Worm (Caenorhabditis elegans) whole organism, mixed stage, embryonic: ENCODE results near the gene aff-1.

Source experiments
- M03D4.4 ChIP-seq: sonication (generic microtip); optimal IDR thresholded peaks from 2 replicates; lab custom pipeline; 2017; ENCODE audit warnings: mild to moderate bottlenecking, missing genetic modification characterization, missing compliant biosample characterization
- bed-3 ChIP-seq: fragments of 200-800 bp; sonication (Bioruptor generic); optimal IDR thresholded peaks from 3 replicates; lab custom pipeline; 2018; ENCODE audit warnings: mild to moderate bottlenecking, missing genetic modification characterization, moderate library complexity, missing compliant biosample characterization
- blmp-1 ChIP-seq: fragments of 150-350 bp; optimal IDR thresholded peaks from 2 replicates; lab custom pipeline; 2014; ENCODE audit warnings: missing biosample characterization, missing genetic modification characterization
- ceh-43 ChIP-seq: fragments of 200-800 bp; sonication (Bioruptor generic); optimal IDR thresholded peaks from 2 replicates; lab custom pipeline; 2018; ENCODE audit warnings: mild to moderate bottlenecking, missing genetic modification characterization, moderate library complexity, missing compliant biosample characterization
- ceh-83 ChIP-seq: fragments of 200-800 bp; sonication (Bioruptor generic); optimal IDR thresholded peaks from 2 replicates; lab custom pipeline; 2018; ENCODE audit warnings: mild to moderate bottlenecking, missing genetic modification characterization, missing compliant biosample characterization
- ces-1 ChIP-seq: fragments of 150-350 bp; optimal IDR thresholded peaks from 2 replicates; lab custom pipeline; 2014; ENCODE audit warnings: missing biosample characterization, missing genetic modification reagents, missing genetic modification characterization
- cnd-1 ChIP-seq: fragments of 200-800 bp; sonication (Bioruptor generic); optimal IDR thresholded peaks from 2 replicates; lab custom pipeline; 2018; ENCODE audit warnings: mild to moderate bottlenecking, missing genetic modification characterization, missing compliant biosample characterization
- drap-1 ChIP-seq: fragments of 200-800 bp; sonication (Bioruptor generic); optimal IDR thresholded peaks from 3 replicates; lab custom pipeline; 2018; ENCODE audit warnings: mild to moderate bottlenecking, missing genetic modification characterization, missing compliant biosample characterization
- elt-1 ChIP-seq: sonication (generic microtip); optimal IDR thresholded peaks from 2 replicates; lab custom pipeline; 2017; ENCODE audit warnings: missing genetic modification characterization, mild to moderate bottlenecking, missing compliant biosample characterization, antibody characterized with exemption, moderate library complexity, borderline replicate concordance; ENCODE audit not compliant: insufficient read depth
- elt-3 ChIP-seq: fragments of 150-350 bp; optimal IDR thresholded peaks from 2 replicates; lab custom pipeline; 2014; ENCODE audit warnings: missing biosample characterization, missing genetic modification characterization
- flh-1 ChIP-seq: fragments of 200-800 bp; sonication (Bioruptor generic); optimal IDR thresholded peaks from 2 replicates; lab custom pipeline; 2018; ENCODE audit warnings: mild to moderate bottlenecking, missing genetic modification characterization, moderate library complexity, missing compliant biosample characterization
- ham-2 ChIP-seq: fragments of 200-800 bp; sonication (Bioruptor generic); optimal IDR thresholded peaks from 2 replicates; lab custom pipeline; 2018; ENCODE audit warnings: mild to moderate bottlenecking, missing genetic modification characterization, missing compliant biosample characterization
- hlh-1 ChIP-seq: fragments of 150-350 bp; optimal IDR thresholded peaks from 2 replicates; lab custom pipeline; 2014; ENCODE audit warnings: missing biosample characterization, missing genetic modification reagents, missing genetic modification characterization
- lin-13 ChIP-seq: fragments of 150-350 bp; optimal IDR thresholded peaks from 2 replicates; lab custom pipeline; 2014; ENCODE audit warnings: missing biosample characterization, missing genetic modification characterization
- lin-32 ChIP-seq: fragments of 200-800 bp; sonication (Bioruptor generic); optimal IDR thresholded peaks from 2 replicates; lab custom pipeline; 2018; ENCODE audit warnings: mild to moderate bottlenecking, missing genetic modification characterization, missing compliant biosample characterization
- mab-5 ChIP-seq: fragments of 150-350 bp; optimal IDR thresholded peaks from 2 replicates; lab custom pipeline; 2014; ENCODE audit warnings: missing biosample characterization, missing genetic modification characterization
- mep-1 ChIP-seq: fragments of 150-350 bp; optimal IDR thresholded peaks from 2 replicates; lab custom pipeline; 2017; ENCODE audit warnings: missing biosample characterization, missing genetic modification reagents, missing genetic modification characterization, inconsistent platforms
- nhr-12 ChIP-seq: fragments of 150-350 bp; optimal IDR thresholded peaks from 2 replicates; lab custom pipeline; 2014; ENCODE audit warnings: missing biosample characterization, missing genetic modification characterization
- nhr-237 ChIP-seq: fragments of 150-350 bp; optimal IDR thresholded peaks from 2 replicates; lab custom pipeline; 2014; ENCODE audit warnings: missing biosample characterization, missing genetic modification characterization
- nhr-28 ChIP-seq: fragments of 150-350 bp; optimal IDR thresholded peaks from 2 replicates; lab custom pipeline; 2014; ENCODE audit warnings: missing biosample characterization, missing genetic modification characterization
- nhr-76 ChIP-seq: sonication (generic microtip); optimal IDR thresholded peaks from 2 replicates; lab custom pipeline; 2017; ENCODE audit warnings: missing biosample characterization, missing genetic modification characterization
- pha-4 ChIP-seq: fragments of 150-350 bp; optimal IDR thresholded peaks from 2 replicates; lab custom pipeline; 2018; ENCODE audit warnings: missing biosample characterization, missing genetic modification reagents, missing genetic modification characterization
- sem-2 ChIP-seq: fragments of 200-800 bp; sonication (Bioruptor generic); optimal IDR thresholded peaks from 2 replicates; lab custom pipeline; 2018; ENCODE audit warnings: mild to moderate bottlenecking, missing genetic modification characterization, missing compliant biosample characterization
- snpc-4 ChIP-seq: fragments of 150-350 bp; optimal IDR thresholded peaks from 2 replicates; lab custom pipeline; 2014; ENCODE audit warnings: missing biosample characterization, missing genetic modification characterization
- sptf-1 ChIP-seq: sonication (generic microtip); optimal IDR thresholded peaks from 2 replicates; lab custom pipeline; 2017; ENCODE audit warnings: mild to moderate bottlenecking, missing genetic modification characterization, moderate library complexity, missing compliant biosample characterization
- tbx-8 ChIP-seq: fragments of 200-800 bp; sonication (Bioruptor generic); optimal IDR thresholded peaks from 2 replicates; lab custom pipeline; 2018; ENCODE audit warnings: mild to moderate bottlenecking, missing genetic modification characterization, moderate library complexity, missing compliant biosample characterization
- unc-120 ChIP-seq: sonication (generic microtip); optimal IDR thresholded peaks from 2 replicates; lab custom pipeline; 2017; ENCODE audit warnings: missing genetic modification characterization, missing compliant biosample characterization; ENCODE audit not compliant: poor library complexity, severe bottlenecking
- unc-39 ChIP-seq: fragments of 150-350 bp; optimal IDR thresholded peaks from 2 replicates; lab custom pipeline; 2014; ENCODE audit warnings: missing biosample characterization, missing genetic modification characterization
- unc-62 ChIP-seq: fragments of 150-350 bp; optimal IDR thresholded peaks from 2 replicates; lab custom pipeline; 2014; ENCODE audit warnings: missing biosample characterization, missing genetic modification reagents, missing genetic modification characterization
- zip-8 ChIP-seq: fragments of 150-350 bp; optimal IDR thresholded peaks from 2 replicates; lab custom pipeline; 2014; ENCODE audit warnings: missing biosample characterization, missing genetic modification characterization
- ztf-11 ChIP-seq: fragments of 150-350 bp; optimal IDR thresholded peaks from 2 replicates; lab custom pipeline; 2014; ENCODE audit warnings: missing biosample characterization, missing genetic modification characterization

Gene aff-1

ce11 chrII:6880067-6880466, 16.5 kb upstream of the aff-1 start, which contains the start of gene C44B7.7:
Gene C44B7.7 (minus strand): TSS chrII:6880167.
- TF ChIP-seq ztf-11 (tag; lab: Kevin White, UChicago) (no peak), nhr-237 (no peak), bed-3 (GFP tag; lab: Kevin White, UChicago) (no peak), M03D4.4 (no peak), sem-2 (GFP tag; lab: Kevin White, UChicago) (no peak), flh-1 (GFP tag; lab: Kevin White, UChicago) (no peak), ham-2 (no peak), snpc-4 (tag; lab: Kevin White, UChicago) (no peak), tbx-8 (GFP tag; lab: Kevin White, UChicago) (no peak), drap-1 (GFP tag; lab: Kevin White, UChicago) (no peak), elt-1 (no peak), hlh-1 (tag; lab: Kevin White, UChicago) (no peak), pha-4 (tag; lab: Kevin White, UChicago) (no peak), unc-120 (tag; lab: Kevin White, UChicago) (no peak)

DNA sequence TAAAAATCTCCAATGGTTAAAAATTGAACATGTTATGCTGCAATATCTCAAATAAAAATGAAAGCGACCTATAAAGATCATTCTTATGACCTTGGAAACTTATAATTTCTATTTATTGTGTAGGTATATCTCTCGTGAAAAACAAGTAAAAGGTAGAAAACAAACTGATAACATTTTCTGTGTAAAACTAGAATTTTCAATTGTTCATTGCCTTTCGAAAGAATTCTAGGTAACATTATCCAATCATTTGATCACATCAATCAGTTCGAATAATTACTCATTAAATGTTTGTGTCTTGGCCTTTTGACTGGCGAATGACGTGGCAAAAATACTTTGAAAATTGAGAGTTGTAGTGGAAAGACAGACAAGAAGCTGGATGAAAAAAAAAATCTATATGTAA, 14.3 kb upstream of the aff-1 start:
- TF ChIP-seq M03D4.4 (no peak), elt-3 (no peak), bed-3 (GFP tag; lab: Kevin White, UChicago) (no peak), sem-2 (GFP tag; lab: Kevin White, UChicago) (no peak), flh-1 (GFP tag; lab: Kevin White, UChicago) (no peak), mep-1 (no peak), nhr-12 (tag; lab: Kevin White, UChicago) (no peak), unc-39 (no peak), ceh-83 (GFP tag; lab: Kevin White, UChicago) (no peak), snpc-4 (tag; lab: Kevin White, UChicago) (no peak), sptf-1 (tag; lab: Kevin White, UChicago) (no peak), blmp-1 (tag; lab: Kevin White, UChicago) (no peak), drap-1 (GFP tag; lab: Kevin White, UChicago) (no peak), ceh-43 (GFP tag; lab: Kevin White, UChicago) (no peak), ces-1 (GFP tag; lab: Kevin White, UChicago) (no peak), mab-5 (no peak)

DNA sequence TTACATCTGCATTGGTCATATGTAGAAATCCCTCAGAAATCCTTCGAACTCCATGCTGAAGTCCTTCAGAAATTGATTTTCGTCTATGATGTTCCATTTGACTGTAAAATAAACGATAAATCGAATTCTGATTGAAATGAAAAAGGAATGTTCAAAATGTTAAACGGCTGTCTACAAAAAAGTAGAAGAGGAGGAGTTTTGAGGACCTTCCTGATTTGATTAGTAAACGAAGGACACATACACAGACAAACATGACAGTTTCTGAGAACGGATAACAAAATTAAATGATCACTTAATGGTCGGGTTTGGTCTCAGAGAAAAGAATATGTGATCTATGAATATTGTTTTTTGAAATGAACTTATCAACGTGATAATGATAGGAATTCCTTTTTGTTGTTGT, 13.4 kb upstream of the aff-1 start, which contains the start of gene slc-36.5:
Gene slc-36.5, minus strand, starts transcription at position 101 of the 400 bp plus-strand sequence.
- TF ChIP-seq flh-1 (GFP tag; lab: Kevin White, UChicago) (no peak), ces-1 (GFP tag; lab: Kevin White, UChicago) (no peak), nhr-76 (tag; lab: Kevin White, UChicago) (no peak), bed-3 (GFP tag; lab: Kevin White, UChicago) (no peak), unc-62 (no peak), lin-32 (GFP tag; lab: Kevin White, UChicago) (no peak), elt-1 (no peak), zip-8 (tag; lab: Kevin White, UChicago) (no peak), lin-13 (tag; lab: Kevin White, UChicago) (no peak), nhr-28 (no peak), sptf-1 (tag; lab: Kevin White, UChicago) (no peak), cnd-1 (tag; lab: Kevin White, UChicago) (no peak), tbx-8 (GFP tag; lab: Kevin White, UChicago) (no peak), nhr-12 (tag; lab: Kevin White, UChicago) (no peak), snpc-4 (tag; lab: Kevin White, UChicago) (no peak), blmp-1 (tag; lab: Kevin White, UChicago) (no peak), elt-3 (no peak), ztf-11 (tag; lab: Kevin White, UChicago) (no peak), ceh-83 (GFP tag; lab: Kevin White, UChicago) (no peak), M03D4.4 (no peak)

DNA sequence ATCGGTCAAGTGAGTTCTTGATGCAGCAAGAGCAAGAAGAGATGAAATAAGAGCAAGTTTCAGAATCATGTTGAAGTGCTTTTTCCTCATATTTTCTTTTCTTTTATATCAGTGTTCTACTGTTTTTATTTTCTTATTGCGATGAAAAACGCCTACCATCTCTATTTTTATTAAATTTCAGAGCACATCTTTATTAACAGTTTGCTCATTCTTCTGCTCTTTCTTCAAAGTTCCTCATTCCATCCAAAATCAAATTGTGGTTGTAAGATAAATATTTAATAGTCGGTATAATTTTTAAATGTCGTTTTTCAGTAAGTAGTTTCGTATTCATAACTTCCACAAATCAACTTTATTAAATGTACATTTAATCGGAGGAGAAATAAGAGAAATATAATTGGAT, 8.9 kb upstream of the aff-1 start, which contains the start of gene C44B7.5:
Gene C44B7.5, minus strand, starts transcription at position 101 of the 400 bp plus-strand sequence.
- TF ChIP-seq tbx-8 (GFP tag; lab: Kevin White, UChicago) (no peak), ceh-83 (GFP tag; lab: Kevin White, UChicago) (no peak), nhr-76 (tag; lab: Kevin White, UChicago) (no peak), sptf-1 (tag; lab: Kevin White, UChicago) (no peak), lin-13 (tag; lab: Kevin White, UChicago) (no peak), drap-1 (GFP tag; lab: Kevin White, UChicago) (no peak), mab-5 (no peak), unc-39 (no peak)
- TF ChIP-seq, all 35 proteins: peak for 0
